Worm (Caenorhabditis elegans) whole organism, L1 larva: Measurements from ENCODE around the gene Y50E8A.5.

Experiments used
- aha-1 ChIP-seq: fragments of 150-350 bp; optimal IDR thresholded peaks from 2 replicates; lab custom pipeline; 2014; ENCODE audit warnings: missing biosample characterization, missing genetic modification characterization
- blmp-1 ChIP-seq: fragments of 150-350 bp; optimal IDR thresholded peaks from 2 replicates; lab custom pipeline; 2014; ENCODE audit warnings: missing biosample characterization, missing genetic modification characterization
- egl-27 ChIP-seq, 2 experiments: fragments of 150-350 bp in 1 of 2; sonication (generic microtip); optimal IDR thresholded peaks; 3 replicates each; lab custom pipeline; 2017 to 2018; ENCODE audit warnings: missing biosample characterization in 2 of 2, missing genetic modification characterization in 2 of 2, missing genetic modification reagents in 2 of 2
- elt-3 ChIP-seq, 6 experiments: fragments of 150-350 bp in 1 of 6; sonication (generic microtip); optimal IDR thresholded peaks; 2 replicates each; lab custom pipeline; 2017 to 2018; ENCODE audit warnings: missing biosample characterization in 6 of 6, missing genetic modification characterization in 6 of 6, inconsistent platforms in 1 of 6
- fos-1 ChIP-seq: fragments of 150-350 bp; optimal IDR thresholded peaks from 2 replicates; lab custom pipeline; 2014; ENCODE audit warnings: missing biosample characterization, missing genetic modification characterization
- lsy-2 ChIP-seq, 2 experiments: fragments of 150-350 bp; optimal IDR thresholded peaks; 2 replicates each; lab custom pipeline; 2014; ENCODE audit warnings: missing biosample characterization in 2 of 2, missing genetic modification characterization in 2 of 2
- nhr-77 ChIP-seq: fragments of 150-350 bp; optimal IDR thresholded peaks from 2 replicates; lab custom pipeline; 2014; ENCODE audit warnings: missing biosample characterization, missing genetic modification characterization
- snpc-4 ChIP-seq: fragments of 150-350 bp; optimal IDR thresholded peaks from 2 replicates; lab custom pipeline; 2014; ENCODE audit warnings: missing biosample characterization, missing genetic modification characterization
- tbx-2 ChIP-seq: sonication (generic microtip); optimal IDR thresholded peaks from 2 replicates; lab custom pipeline; 2016; ENCODE audit warnings: missing genetic modification characterization, missing compliant biosample characterization
- tlp-1 ChIP-seq: fragments of 150-350 bp; optimal IDR thresholded peaks from 2 replicates; lab custom pipeline; 2014; ENCODE audit warnings: missing biosample characterization, missing genetic modification characterization
- unc-130 ChIP-seq: fragments of 150-350 bp; optimal IDR thresholded peaks from 2 replicates; lab custom pipeline; 2017; ENCODE audit warnings: missing biosample characterization, missing genetic modification characterization, inconsistent platforms
- zag-1 ChIP-seq: fragments of 150-350 bp; optimal IDR thresholded peaks from 2 replicates; lab custom pipeline; 2014; ENCODE audit warnings: missing biosample characterization, missing genetic modification characterization

- TF ChIP-seq egl-27 (tag; optimal IDR thresholded peaks at IDR 0.05; lab: Kevin White, UChicago) (no peak), fos-1 (tag; lab: Kevin White, UChicago) (no peak), tbx-2 (tag; lab: Kevin White, UChicago) (no peak), tlp-1 (tag; lab: Kevin White, UChicago) (no peak), elt-3 (tag; optimal IDR thresholded peaks at IDR 0.05; lab: Kevin White, UChicago) (no peak), nhr-77 (tag; lab: Kevin White, UChicago) (no peak), snpc-4 (tag; lab: Kevin White, UChicago) (no peak), lsy-2 (tag; optimal IDR thresholded peaks at IDR 0.05; lab: Kevin White, UChicago) (no peak), unc-130 (no peak), aha-1 (tag; lab: Kevin White, UChicago) (no peak), zag-1 (tag; lab: Kevin White, UChicago) (no peak), blmp-1 (tag; lab: Kevin White, UChicago) (no peak)
Observed at ce11 chrV:14698666-14699065, 38.1 kb downstream of the Y50E8A.5 start, which contains the start of gene set-5.
